Fruit fly (Drosophila melanogaster): ENCODE measurements around the gene CG11498.

The CG11498 gene

dm6 chr3R:30208766-30209484, 48.7 kb upstream of the CG11498 start, which contains the start of gene RpS7 (continued):
- peak; percentile 73 for TF ChIP-seq CG31224 (GFP tag; IDR thresholded peaks at IDR 0.05)
- TF ChIP-seq CG11696 (GFP tag; IDR thresholded peaks at IDR 0.05) = peak; percentile 66
- TF ChIP-seq nom (GFP tag; optimal IDR thresholded peaks at IDR 0.05) = peak; percentile 90
- no peak for TF ChIP-seq CG13123 (GFP tag; optimal IDR thresholded peaks at IDR 0.05)
- TF ChIP-seq CG2712 (tag; optimal IDR thresholded peaks at IDR 0.05) = peak; percentile 69
- peak; percentile 75 for TF ChIP-seq lbe (GFP tag; optimal IDR thresholded peaks at IDR 0.05)
- TF ChIP-seq CG17328 (GFP tag; IDR thresholded peaks at IDR 0.05) = peak; percentile 83
- TF ChIP-seq eve (GFP tag; optimal IDR thresholded peaks at IDR 0.05) = peak in 1 of 2 experiments; percentile 71
- TF ChIP-seq tup (GFP tag; optimal IDR thresholded peaks at IDR 0.05) = no peak
- no peak for TF ChIP-seq CG12236 (GFP tag; optimal IDR thresholded peaks at IDR 0.05)
- no peak for TF ChIP-seq Dip2 (GFP tag; IDR thresholded peaks at IDR 0.05)
- TF ChIP-seq CG8359 (GFP tag; optimal IDR thresholded peaks at IDR 0.05; ENCODE audit: borderline replicate concordance) = peak; percentile 60
- peak; percentile 26 for TF ChIP-seq az2 (GFP tag; optimal IDR thresholded peaks at IDR 0.05)
- TF ChIP-seq gfzf (GFP tag; optimal IDR thresholded peaks at IDR 0.05) = peak; percentile 53
- TF ChIP-seq D19A (tag; optimal IDR thresholded peaks at IDR 0.05) = peak; percentile 31
- no peak for TF ChIP-seq Trl (optimal IDR thresholded peaks at IDR 0.05)
- peak; percentile 24 for TF ChIP-seq Trl (GFP tag; optimal IDR thresholded peaks at IDR 0.05)
- TF ChIP-seq gsb (GFP tag; IDR thresholded peaks at IDR 0.05) = peak; percentile 71
- peak; percentile 1 for TF ChIP-seq fu2 (GFP tag; optimal IDR thresholded peaks at IDR 0.05)
- TF ChIP-seq CG6654 (GFP tag; optimal IDR thresholded peaks at IDR 0.05) = peak; percentile 39
- peak; percentile 45 for TF ChIP-seq chn (GFP tag; optimal IDR thresholded peaks at IDR 0.05)
- TF ChIP-seq Spps (tag; optimal IDR thresholded peaks at IDR 0.05) = peak; percentile 52
- TF ChIP-seq Hand (GFP tag; optimal IDR thresholded peaks at IDR 0.05) = peak; percentile 69
- peak; percentile 26 for TF ChIP-seq Dad (GFP tag; optimal IDR thresholded peaks at IDR 0.05)
- no peak for TF ChIP-seq CG16863 (GFP tag; optimal IDR thresholded peaks at IDR 0.05)
- peak; percentile 27 for TF ChIP-seq Fer2 (tag; optimal IDR thresholded peaks at IDR 0.05)
- TF ChIP-seq CG16813 (GFP tag; IDR thresholded peaks at IDR 0.05; ENCODE audit: partially characterized antibody) = peak; percentile 98
- TF ChIP-seq mirr (GFP tag; optimal IDR thresholded peaks at IDR 0.05) = peak; percentile 89
- peak; percentile 93 for TF ChIP-seq tna (GFP tag; IDR thresholded peaks at IDR 0.05; ENCODE audit: partially characterized antibody)
- peak; percentile 58 for TF ChIP-seq CG11504 (tag; optimal IDR thresholded peaks at IDR 0.05)
- peak; percentile 58 for TF ChIP-seq CG10274 (GFP tag; optimal IDR thresholded peaks at IDR 0.05)
- no peak for TF ChIP-seq pan (optimal IDR thresholded peaks at IDR 0.05)
- TF ChIP-seq pan (GFP tag; optimal IDR thresholded peaks at IDR 0.05 in 1 of 2, IDR thresholded peaks at IDR 0.05 in 1 of 2) = peak in 1 of 2 experiments; percentile 80
- TF ChIP-seq CG10959 (GFP tag; IDR thresholded peaks at IDR 0.05) = peak; percentile 59
- TF ChIP-seq ro (GFP tag; IDR thresholded peaks at IDR 0.05) = no peak
- TF ChIP-seq chm (GFP tag; IDR thresholded peaks at IDR 0.05) = peak; percentile 85
- peak; percentile 61 for TF ChIP-seq ara (GFP tag; IDR thresholded peaks at IDR 0.05)
- no peak for TF ChIP-seq CG14965 (GFP tag; optimal IDR thresholded peaks at IDR 0.05; ENCODE audit: borderline replicate concordance)
- TF ChIP-seq Hmx (GFP tag; optimal IDR thresholded peaks at IDR 0.05) = no peak
- peak; percentile 74 for TF ChIP-seq gcm (GFP tag; optimal IDR thresholded peaks at IDR 0.05)
- TF ChIP-seq esg (GFP tag; conservative IDR thresholded peaks at IDR 0.05) = 0 out of 2 replicates have a peak, but pooled peaks have one; percentile 8
- TF ChIP-seq lola (GFP tag; optimal IDR thresholded peaks at IDR 0.05) = peak in 1 of 3 experiments; percentile 30
- TF ChIP-seq ftz-f1 (GFP tag; optimal IDR thresholded peaks at IDR 0.05) = no peak
- peak; percentile 84 for TF ChIP-seq CrebB (tag; optimal IDR thresholded peaks at IDR 0.05)
- TF ChIP-seq luna (GFP tag; optimal IDR thresholded peaks at IDR 0.05) = peak; percentile 34
- peak; percentile 55 for TF ChIP-seq Kr (GFP tag; optimal IDR thresholded peaks at IDR 0.05)
- peak; percentile 39; the same call in 1 of the 2 replicates for TF ChIP-seq ssp (GFP tag; IDR thresholded peaks at IDR 0.05)
- TF ChIP-seq CG10979 (tag; optimal IDR thresholded peaks at IDR 0.05) = peak; percentile 39
- peak; percentile 89 for TF ChIP-seq hbn (GFP tag; IDR thresholded peaks at IDR 0.05; ENCODE audit: partially characterized antibody)
- TF ChIP-seq Lim3 (GFP tag; IDR thresholded peaks at IDR 0.05) = no peak
